Worm (Caenorhabditis elegans) whole organism, L2 larva: ENCODE data around the gene clec-83.

Experiments used
- ama-1 ChIP-seq: fragments of 150-350 bp; optimal IDR thresholded peaks from 2 replicates; lab custom pipeline; 2018; ENCODE audit warnings: inconsistent platforms
- lsy-2 ChIP-seq, 2 experiments: fragments of 150-350 bp in 1 of 2; sonication (generic microtip) in 1 of 2; optimal IDR thresholded peaks; 2 replicates each; lab custom pipeline; 2014 to 2017; ENCODE audit warnings: missing biosample characterization in 2 of 2, missing genetic modification characterization in 2 of 2
- nhr-11 ChIP-seq: fragments of 150-350 bp; optimal IDR thresholded peaks from 2 replicates; lab custom pipeline; 2014; ENCODE audit warnings: missing biosample characterization, missing genetic modification characterization
- nhr-12 ChIP-seq: fragments of 150-350 bp; optimal IDR thresholded peaks from 2 replicates; lab custom pipeline; 2014; ENCODE audit warnings: missing biosample characterization, missing genetic modification characterization
- peb-1 ChIP-seq: fragments of 150-350 bp; optimal IDR thresholded peaks from 2 replicates; lab custom pipeline; 2014; ENCODE audit warnings: missing biosample characterization, missing genetic modification characterization
- sma-3 ChIP-seq: sonication (generic microtip); optimal IDR thresholded peaks from 2 replicates; lab custom pipeline; 2016; ENCODE audit warnings: missing genetic modification reagents, missing genetic modification characterization, missing compliant biosample characterization
- snpc-4 ChIP-seq: fragments of 150-350 bp; optimal IDR thresholded peaks from 2 replicates; lab custom pipeline; 2014; ENCODE audit warnings: missing biosample characterization, missing genetic modification characterization
- ztf-11 ChIP-seq: sonication (generic microtip); optimal IDR thresholded peaks from 2 replicates; lab custom pipeline; 2017; ENCODE audit warnings: missing biosample characterization, missing genetic modification characterization
- ztf-4 ChIP-seq: fragments of 150-350 bp; optimal IDR thresholded peaks from 2 replicates; lab custom pipeline; 2014; ENCODE audit warnings: missing biosample characterization, missing genetic modification characterization

ce11 chrIV:2841260-2841659 lies at the start of gene clec-83:
- TF ChIP-seq nhr-11 (no peak), sma-3 (GFP tag; lab: Kevin White, UChicago) (no peak), ztf-4 (tag; lab: Kevin White, UChicago) (no peak), ama-1 (lab: Kevin White, UChicago) (no peak), nhr-12 (tag; lab: Kevin White, UChicago) (no peak), peb-1 (tag; lab: Kevin White, UChicago) (no peak), ztf-11 (tag; lab: Kevin White, UChicago) (no peak), snpc-4 (tag; lab: Kevin White, UChicago) (no peak), lsy-2 (tag; optimal IDR thresholded peaks at IDR 0.05; lab: Kevin White, UChicago) (no peak)
